Worm (Caenorhabditis elegans): ENCODE measurements around the gene C35A5.6.

DNA sequence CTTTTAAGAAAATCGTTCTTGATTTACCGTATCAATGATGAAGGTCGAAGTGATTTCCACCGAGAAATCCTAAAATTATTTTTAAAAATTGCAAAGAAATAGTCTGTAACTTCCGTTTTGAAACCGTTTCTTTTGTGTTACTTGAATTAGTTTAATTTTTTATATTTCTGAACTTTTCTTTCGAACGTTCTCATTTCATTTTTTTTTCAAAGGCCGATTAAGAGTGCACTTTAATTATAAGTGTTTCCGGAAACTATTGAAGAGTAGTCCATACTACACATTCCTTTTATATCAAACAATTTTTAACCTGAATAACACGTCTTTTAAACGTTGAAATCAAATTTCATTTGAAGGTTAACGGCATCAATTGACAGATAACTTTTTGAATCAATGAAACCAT is 41.3 kb upstream of the C35A5.6 start:
- TF ChIP-seq flt-1 (GFP tag; IDR thresholded peaks at IDR 0.05) (no peak), ref-1 (GFP tag; conservative IDR thresholded peaks at IDR 0.05) (no peak), med-1 (GFP tag; optimal IDR thresholded peaks at IDR 0.05; ENCODE audit: insufficient read depth) (no peak)

All from whole organism, midembryonic.